Worm (Caenorhabditis elegans) whole organism, young adult: ENCODE measurements around the gene C14A4.7.

Source experiments
- Y67H2A.10 ChIP-seq: fragments of 200-800 bp; sonication (Bioruptor generic); conservative IDR thresholded peaks from 2 replicates; pipeline ENCODE4 v1.3.6; 2022; ENCODE audit warnings: missing genetic modification reagents, missing genetic modification characterization, missing compliant biosample characterization
- attf-6 ChIP-seq: fragments of 200-800 bp; sonication (Bioruptor generic); IDR thresholded peaks from 2 replicates; pipeline ENCODE4 v1.3.6; 2022; ENCODE audit warnings: missing genetic modification reagents, missing genetic modification characterization, missing compliant biosample characterization
- die-1 ChIP-seq: sonication (generic microtip); optimal IDR thresholded peaks from 2 replicates; lab custom pipeline; 2016; ENCODE audit warnings: missing genotype, mild to moderate bottlenecking, missing genetic modification characterization, missing compliant biosample characterization
- mcd-1 ChIP-seq: fragments of 200-800 bp; sonication (Bioruptor generic); IDR thresholded peaks from 2 replicates; pipeline ENCODE4 v1.3.6; 2022; ENCODE audit warnings: missing genetic modification reagents, missing genetic modification characterization, missing compliant biosample characterization
- pha-4 ChIP-seq: fragments of 150-350 bp; sonication (generic microtip); optimal IDR thresholded peaks from 2 replicates; lab custom pipeline; 2014; ENCODE audit warnings: missing biosample characterization, missing genetic modification reagents, missing genetic modification characterization
- unc-62 ChIP-seq: fragments of 150-350 bp; optimal IDR thresholded peaks from 2 replicates; lab custom pipeline; 2014; ENCODE audit warnings: missing biosample characterization, missing genetic modification reagents, missing genetic modification characterization
- ztf-25 ChIP-seq: fragments of 200-800 bp; sonication (Bioruptor generic); IDR thresholded peaks from 2 replicates; pipeline ENCODE4 v1.3.6; 2022; ENCODE audit warnings: missing genetic modification reagents, missing genetic modification characterization, missing compliant biosample characterization

ce11 chrII:10602184-10602583 is 5.8 kb upstream of the C14A4.7 start, which contains the start of gene srv-2:
- no peak for TF ChIP-seq mcd-1 (GFP tag; lab: Robert Waterston, UW)
- TF ChIP-seq ztf-25 (GFP tag; lab: Robert Waterston, UW): no peak
- no peak for TF ChIP-seq Y67H2A.10 (GFP tag; lab: Robert Waterston, UW)
- no peak for TF ChIP-seq pha-4
- TF ChIP-seq unc-62 (GFP tag; lab: Kevin White, UChicago): no peak
- no peak for TF ChIP-seq die-1 (tag; lab: Kevin White, UChicago)
- TF ChIP-seq attf-6 (GFP tag; lab: Robert Waterston, UW): no peak
